Worm (Caenorhabditis elegans): ENCODE results near the gene T25B6.3.

The T25B6.3 gene

DNA sequence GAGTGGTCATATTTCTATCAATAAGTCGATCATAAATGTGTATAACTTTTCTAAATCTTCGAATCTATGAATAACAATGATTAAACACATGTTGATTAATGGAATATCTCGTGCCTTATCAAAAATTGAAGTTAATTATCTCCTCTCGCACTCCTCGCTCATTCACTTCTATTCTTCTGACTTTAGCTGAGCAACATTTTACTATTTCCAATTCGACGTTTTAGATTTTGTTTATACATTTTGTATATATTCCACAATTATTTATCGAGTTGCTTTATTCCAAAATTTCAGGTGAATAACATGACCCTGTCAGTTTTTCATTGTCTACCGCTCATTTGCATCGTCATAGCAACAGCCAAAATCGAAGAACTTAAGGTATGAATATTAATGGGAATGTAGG is at the start of gene T25B6.3:
T25B6.3 (plus strand) TSS at position 301 of the 400 bp plus-strand sequence.
- no peak for TF ChIP-seq eyg-1 (tag; optimal IDR thresholded peaks at IDR 0.05)
- no peak for TF ChIP-seq unc-86 (tag; optimal IDR thresholded peaks at IDR 0.05)
- no peak for TF ChIP-seq Y22D7AL.16 (tag; optimal IDR thresholded peaks at IDR 0.05)
- no peak for TF ChIP-seq fkh-6 (tag; optimal IDR thresholded peaks at IDR 0.05)
- no peak for TF ChIP-seq F13H6.1 (tag; optimal IDR thresholded peaks at IDR 0.05)
- no peak for TF ChIP-seq ztf-16 (tag; optimal IDR thresholded peaks at IDR 0.05)
- TF ChIP-seq ceh-22 (tag; optimal IDR thresholded peaks at IDR 0.05), result no peak
- TF ChIP-seq fkh-10 (GFP tag; optimal IDR thresholded peaks at IDR 0.05), result no peak
- TF ChIP-seq madf-2 (tag; optimal IDR thresholded peaks at IDR 0.05), result no peak
- no peak for TF ChIP-seq ceh-45 (GFP tag; IDR thresholded peaks at IDR 0.05)
- no peak for TF ChIP-seq pag-3 (tag; optimal IDR thresholded peaks at IDR 0.05; ENCODE audit: borderline replicate concordance)
- TF ChIP-seq C08G9.2 (tag; optimal IDR thresholded peaks at IDR 0.05), result no peak
- no peak for TF ChIP-seq ceh-19 (GFP tag; optimal IDR thresholded peaks at IDR 0.05)
- TF ChIP-seq nfya-1 (tag; optimal IDR thresholded peaks at IDR 0.05), result no peak
- TF ChIP-seq sox-2 (GFP tag; IDR thresholded peaks at IDR 0.05), result no peak
- no peak for TF ChIP-seq ceh-6 (GFP tag; optimal IDR thresholded peaks at IDR 0.05)
- no peak for TF ChIP-seq C38D4.7 (GFP tag; optimal IDR thresholded peaks at IDR 0.05)

DNA sequence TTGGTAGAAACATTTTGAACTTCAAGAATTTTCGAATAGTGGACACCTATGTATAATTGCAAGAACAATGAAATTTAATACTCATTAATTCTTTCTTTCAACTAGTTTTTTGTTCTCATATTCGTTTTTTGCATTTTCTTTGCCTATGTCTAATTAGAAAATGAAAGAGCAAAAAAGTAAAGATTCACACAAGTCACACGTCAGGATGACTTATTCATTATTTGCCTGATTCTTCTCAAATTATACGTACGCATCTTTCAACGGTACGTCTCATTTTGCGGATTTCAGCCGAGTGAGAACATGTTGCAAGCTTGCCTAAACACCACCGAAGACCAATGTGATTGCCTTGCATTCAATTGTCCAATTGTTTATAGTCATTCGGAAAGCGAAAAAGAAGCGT is 46.7 kb upstream of the T25B6.3 start, which contains the start of gene nmur-1:
nmur-1 (plus strand) TSS at position 301 of the 400 bp plus-strand sequence.
- TF ChIP-seq ceh-6 (GFP tag; optimal IDR thresholded peaks at IDR 0.05) (no peak), ceh-34 (tag; optimal IDR thresholded peaks at IDR 0.05) (no peak), hlh-15 (tag; optimal IDR thresholded peaks at IDR 0.05) (no peak), zip-5 (tag; optimal IDR thresholded peaks at IDR 0.05) (no peak), madf-2 (tag; optimal IDR thresholded peaks at IDR 0.05) (no peak), ama-1 (optimal IDR thresholded peaks at IDR 0.05) (no peak), ttx-3 (tag; optimal IDR thresholded peaks at IDR 0.05) (no peak), ahr-1 (tag; optimal IDR thresholded peaks at IDR 0.05) (no peak), Y22D7AL.16 (tag; optimal IDR thresholded peaks at IDR 0.05) (no peak)

DNA sequence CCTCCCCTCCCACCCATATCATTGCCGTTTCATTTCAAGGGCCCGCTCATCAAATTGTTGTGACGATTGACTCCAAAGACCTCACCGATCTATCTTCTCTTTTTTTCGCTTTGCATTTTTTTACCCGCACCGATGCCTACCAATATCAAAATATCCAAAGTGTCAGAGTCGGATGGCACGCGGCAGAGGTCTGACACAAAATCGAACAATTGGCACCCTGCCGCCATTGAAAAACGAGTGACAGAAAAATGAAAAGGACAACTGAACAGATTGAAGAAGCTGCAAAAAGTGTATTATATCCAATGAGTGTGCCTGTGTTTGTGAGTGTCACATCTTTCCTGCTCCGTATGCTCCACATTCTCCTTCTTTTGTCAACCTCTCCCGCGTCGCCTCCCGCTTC is 41.0 kb upstream of the T25B6.3 start:
- TF ChIP-seq unc-55 (GFP tag; optimal IDR thresholded peaks at IDR 0.05), result peak; percentile 20
- TF ChIP-seq ceh-18 (tag; optimal IDR thresholded peaks at IDR 0.05), result peak; percentile 88
- no peak for TF ChIP-seq ttx-3 (tag; optimal IDR thresholded peaks at IDR 0.05)
- peak; percentile 21 for TF ChIP-seq rnt-1 (tag; optimal IDR thresholded peaks at IDR 0.05)
- no peak for TF ChIP-seq hlh-30 (tag; optimal IDR thresholded peaks at IDR 0.05; ENCODE audit: insufficient read depth)

DNA sequence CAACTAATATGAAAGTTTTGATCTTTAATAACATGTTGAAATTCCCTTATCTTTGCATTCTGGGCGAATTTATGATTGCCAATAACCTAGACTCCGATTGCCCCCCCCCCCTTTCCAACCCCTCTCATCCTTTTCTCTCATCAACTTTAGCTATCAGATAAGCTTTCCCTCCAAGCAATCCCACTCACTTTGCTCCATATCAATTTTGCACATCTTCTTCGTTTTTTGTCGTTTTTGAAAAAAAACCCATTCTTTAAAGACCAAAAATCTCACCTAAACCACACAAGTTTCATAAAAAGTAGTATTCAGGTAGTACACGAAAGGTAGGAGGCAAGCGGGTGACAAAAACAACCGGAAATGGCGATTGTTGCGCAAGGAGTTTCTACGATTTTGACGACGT is 39.6 kb upstream of the T25B6.3 start, which contains the start of gene twk-18:
twk-18 (plus strand) TSS at position 301 of the 400 bp plus-strand sequence.
- TF ChIP-seq pha-4 (tag; optimal IDR thresholded peaks at IDR 0.05) (no peak), ceh-31 (tag; optimal IDR thresholded peaks at IDR 0.05) (no peak), unc-55 (GFP tag; optimal IDR thresholded peaks at IDR 0.05) (no peak), tbx-2 (tag; optimal IDR thresholded peaks at IDR 0.05) (no peak), dve-1 (tag; optimal IDR thresholded peaks at IDR 0.05) (no peak), ttx-3 (tag; optimal IDR thresholded peaks at IDR 0.05) (no peak), ztf-16 (tag; optimal IDR thresholded peaks at IDR 0.05) (no peak), ceh-24 (tag; optimal IDR thresholded peaks at IDR 0.05) (no peak), lin-11 (tag; optimal IDR thresholded peaks at IDR 0.05) (no peak), hlh-6 (tag; optimal IDR thresholded peaks at IDR 0.05) (no peak), fax-1 (tag; optimal IDR thresholded peaks at IDR 0.05) (no peak), ceh-2 (tag; optimal IDR thresholded peaks at IDR 0.05) (no peak), npax-4 (tag; optimal IDR thresholded peaks at IDR 0.05) (no peak), sox-4 (tag; optimal IDR thresholded peaks at IDR 0.05) (no peak), elt-2 (tag; optimal IDR thresholded peaks at IDR 0.05) (no peak), ceh-19 (GFP tag; optimal IDR thresholded peaks at IDR 0.05) (no peak)
